Worm (Caenorhabditis elegans): Measurements from ENCODE around the gene cyp-34A7.

The cyp-34A7 gene

DNA sequence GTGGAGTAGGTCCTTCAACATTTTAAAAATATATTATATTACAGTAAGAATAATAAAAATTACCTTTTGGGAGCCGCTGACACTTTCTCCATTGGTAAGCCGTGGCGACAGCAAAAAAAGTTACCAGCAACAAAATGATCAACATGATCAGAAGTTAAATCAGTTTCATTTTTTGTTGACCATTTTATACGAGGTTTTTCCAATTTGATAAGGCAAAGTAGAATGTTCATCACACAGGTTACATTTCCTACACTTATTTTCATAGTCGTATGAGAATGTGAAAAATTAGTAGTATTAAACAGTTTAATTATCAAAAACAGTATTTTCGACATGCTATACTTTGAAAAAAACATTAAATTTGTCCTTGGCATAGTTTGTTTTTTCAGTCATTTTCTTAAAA is 9.2 kb upstream of the cyp-34A7 start, which contains the start of gene cyp-34A10:
Gene cyp-34A10 (minus strand): TSS at position 146 of the 400 bp plus-strand sequence.
- TF ChIP-seq blmp-1 (tag; optimal IDR thresholded peaks at IDR 0.05) (no peak), cnd-1 (tag; optimal IDR thresholded peaks at IDR 0.05) (no peak), sem-2 (GFP tag; optimal IDR thresholded peaks at IDR 0.05) (no peak), ham-2 (GFP tag; optimal IDR thresholded peaks at IDR 0.05) (no peak), tbx-8 (GFP tag; optimal IDR thresholded peaks at IDR 0.05) (no peak), nhr-237 (tag; optimal IDR thresholded peaks at IDR 0.05) (no peak), unc-120 (tag; optimal IDR thresholded peaks at IDR 0.05; ENCODE audit: poor library complexity, severe bottlenecking) (no peak), ceh-39 (tag; optimal IDR thresholded peaks at IDR 0.05) (no peak), nhr-28 (tag; optimal IDR thresholded peaks at IDR 0.05) (no peak), sptf-1 (tag; optimal IDR thresholded peaks at IDR 0.05) (no peak), flh-1 (GFP tag; optimal IDR thresholded peaks at IDR 0.05) (no peak), hlh-1 (tag; optimal IDR thresholded peaks at IDR 0.05) (no peak), unc-62 (GFP tag; optimal IDR thresholded peaks at IDR 0.05) (no peak), drap-1 (GFP tag; optimal IDR thresholded peaks at IDR 0.05) (no peak), zip-8 (tag; optimal IDR thresholded peaks at IDR 0.05) (no peak)

DNA sequence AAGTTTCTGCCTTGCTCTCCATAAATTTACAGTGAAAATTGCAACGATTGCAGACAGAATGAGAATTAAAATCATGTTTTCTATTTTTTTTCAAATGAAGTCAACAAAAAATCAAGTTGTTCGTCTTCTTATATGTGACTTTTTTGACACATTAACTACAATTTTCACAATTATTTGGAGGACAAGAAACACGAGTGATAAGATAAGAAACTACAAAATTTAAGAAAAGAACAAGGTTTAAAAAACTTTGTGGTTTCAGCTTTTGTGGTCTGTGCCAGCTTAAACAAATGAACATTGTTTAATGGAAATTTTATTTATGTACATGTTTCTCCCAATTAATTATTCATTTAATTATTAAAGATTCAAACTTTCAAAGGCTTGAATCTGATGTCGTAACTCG is 6.8 kb upstream of the cyp-34A7 start, which contains the start of gene cyp-34A9:
Gene cyp-34A9 (minus strand): TSS at position 131 of the 400 bp plus-strand sequence.
- TF ChIP-seq ham-2 (GFP tag; optimal IDR thresholded peaks at IDR 0.05): no peak
- TF ChIP-seq nhr-12 (tag; optimal IDR thresholded peaks at IDR 0.05): no peak
- TF ChIP-seq sem-2 (GFP tag; optimal IDR thresholded peaks at IDR 0.05): no peak
- no peak for TF ChIP-seq bed-3 (GFP tag; optimal IDR thresholded peaks at IDR 0.05)
- TF ChIP-seq nhr-28 (tag; optimal IDR thresholded peaks at IDR 0.05): no peak
- TF ChIP-seq unc-120 (tag; optimal IDR thresholded peaks at IDR 0.05; ENCODE audit: poor library complexity, severe bottlenecking): no peak
- TF ChIP-seq hlh-1 (tag; optimal IDR thresholded peaks at IDR 0.05): no peak
- no peak for TF ChIP-seq nhr-2 (tag; optimal IDR thresholded peaks at IDR 0.05)
- no peak for TF ChIP-seq ceh-83 (GFP tag; optimal IDR thresholded peaks at IDR 0.05)

ce11 chrV:3969664-3970063 is 6.0 kb upstream of the cyp-34A7 start:
- TF ChIP-seq ham-2 (GFP tag; optimal IDR thresholded peaks at IDR 0.05) (no peak), blmp-1 (tag; optimal IDR thresholded peaks at IDR 0.05) (no peak), sptf-1 (tag; optimal IDR thresholded peaks at IDR 0.05) (no peak), unc-39 (tag; optimal IDR thresholded peaks at IDR 0.05) (no peak), zip-8 (tag; optimal IDR thresholded peaks at IDR 0.05) (no peak), hlh-1 (tag; optimal IDR thresholded peaks at IDR 0.05) (no peak), ceh-83 (GFP tag; optimal IDR thresholded peaks at IDR 0.05) (no peak), snpc-4 (tag; optimal IDR thresholded peaks at IDR 0.05) (no peak), lin-32 (GFP tag; optimal IDR thresholded peaks at IDR 0.05) (no peak), drap-1 (GFP tag; optimal IDR thresholded peaks at IDR 0.05) (no peak), nhr-28 (tag; optimal IDR thresholded peaks at IDR 0.05) (no peak), mls-2 (tag; optimal IDR thresholded peaks at IDR 0.05) (no peak), nhr-76 (tag; optimal IDR thresholded peaks at IDR 0.05) (no peak)

- TF ChIP-seq ham-2 (GFP tag; optimal IDR thresholded peaks at IDR 0.05) (no peak), ceh-83 (GFP tag; optimal IDR thresholded peaks at IDR 0.05) (no peak), hlh-1 (tag; optimal IDR thresholded peaks at IDR 0.05) (no peak), elt-1 (tag; optimal IDR thresholded peaks at IDR 0.05; ENCODE audit: borderline replicate concordance, insufficient read depth) (no peak), flh-1 (GFP tag; optimal IDR thresholded peaks at IDR 0.05) (no peak), elt-3 (tag; optimal IDR thresholded peaks at IDR 0.05) (no peak), ztf-11 (tag; optimal IDR thresholded peaks at IDR 0.05) (no peak), blmp-1 (tag; optimal IDR thresholded peaks at IDR 0.05) (no peak)
Measured at ce11 chrV:3968929-3969328, 5.3 kb upstream of the cyp-34A7 start.

DNA sequence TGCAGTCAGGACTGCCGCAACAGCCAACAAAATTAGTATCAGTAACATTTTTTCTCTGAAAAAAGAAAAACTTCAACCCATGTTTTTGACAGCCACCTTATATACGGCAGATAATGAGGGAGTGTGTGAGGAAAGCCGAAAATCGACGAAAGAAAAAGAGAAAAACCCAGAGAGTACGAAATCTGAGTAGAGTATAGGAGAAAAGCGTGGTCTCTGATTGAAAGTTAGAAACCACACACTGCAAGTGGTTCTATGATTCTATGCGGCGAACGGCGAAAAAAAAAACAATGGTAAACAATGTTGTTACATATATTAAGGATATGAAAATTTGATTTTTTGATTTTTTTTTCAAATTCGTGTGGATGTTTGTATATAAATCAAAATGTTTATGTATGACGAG is 4.1 kb upstream of the cyp-34A7 start, which contains the start of gene cyp-34A8:
Gene cyp-34A8 (minus strand): TSS at position 62 of the 400 bp plus-strand sequence.
- TF ChIP-seq snpc-4 (tag; optimal IDR thresholded peaks at IDR 0.05): no peak
- TF ChIP-seq pha-4 (tag; optimal IDR thresholded peaks at IDR 0.05): no peak
- no peak for TF ChIP-seq nhr-2 (tag; optimal IDR thresholded peaks at IDR 0.05)
- TF ChIP-seq bed-3 (GFP tag; optimal IDR thresholded peaks at IDR 0.05): no peak
- TF ChIP-seq ztf-11 (tag; optimal IDR thresholded peaks at IDR 0.05): no peak
- TF ChIP-seq ceh-43 (GFP tag; optimal IDR thresholded peaks at IDR 0.05): no peak
- no peak for TF ChIP-seq lsy-2 (tag; optimal IDR thresholded peaks at IDR 0.05)
- no peak for TF ChIP-seq unc-120 (tag; optimal IDR thresholded peaks at IDR 0.05; ENCODE audit: poor library complexity, severe bottlenecking)
- TF ChIP-seq flh-1 (GFP tag; optimal IDR thresholded peaks at IDR 0.05): no peak
- TF ChIP-seq ceh-39 (tag; optimal IDR thresholded peaks at IDR 0.05): no peak
- no peak for TF ChIP-seq unc-39 (tag; optimal IDR thresholded peaks at IDR 0.05)
- TF ChIP-seq hlh-1 (tag; optimal IDR thresholded peaks at IDR 0.05): no peak
- no peak for TF ChIP-seq zip-8 (tag; optimal IDR thresholded peaks at IDR 0.05)
- TF ChIP-seq nhr-28 (tag; optimal IDR thresholded peaks at IDR 0.05): no peak
- TF ChIP-seq cnd-1 (tag; optimal IDR thresholded peaks at IDR 0.05): no peak
- no peak for TF ChIP-seq unc-62 (GFP tag; optimal IDR thresholded peaks at IDR 0.05)
